Worm (Caenorhabditis elegans): ENCODE results near the gene col-19.
A peak's percentile ranks its signal among the peaks of the same experiment; 100 is the strongest.

col-19 gene

DNA sequence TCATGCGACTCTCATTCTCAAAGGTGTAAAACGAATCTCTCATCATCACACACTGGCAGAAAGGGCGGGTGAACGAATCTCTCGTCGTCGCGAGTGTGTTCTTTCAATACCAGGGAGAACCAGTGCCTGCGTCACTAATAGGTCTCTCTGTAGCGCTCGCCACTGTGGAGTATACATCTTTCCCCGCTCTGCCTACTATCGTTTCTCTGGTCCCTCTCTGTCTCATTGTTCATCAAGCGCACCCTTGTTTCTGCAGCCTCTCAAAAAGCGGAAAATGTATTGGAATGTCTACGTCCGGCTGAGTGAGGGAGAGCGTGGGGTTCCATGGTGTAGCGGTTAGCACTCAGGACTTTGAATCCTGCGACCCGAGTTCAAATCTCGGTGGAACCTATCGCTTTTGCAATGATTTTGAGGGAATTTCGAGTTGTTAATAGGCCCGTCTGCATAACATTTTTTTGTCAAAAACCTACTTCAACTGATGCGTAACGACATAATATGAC is 11.4 kb upstream of the col-19 start:
- TF ChIP-seq zip-4 (GFP tag; optimal IDR thresholded peaks at IDR 0.05) (peak; percentile 71), unc-62 (GFP tag; optimal IDR thresholded peaks at IDR 0.05) (no peak), dsc-1 (tag; optimal IDR thresholded peaks at IDR 0.05) (peak; percentile 96), grh-1 (GFP tag; IDR thresholded peaks at IDR 0.05) (peak; percentile 64), ceh-82 (tag; optimal IDR thresholded peaks at IDR 0.05) (peak; percentile 77 to 92 (median 86)), sox-4 (tag; optimal IDR thresholded peaks at IDR 0.05) (peak; percentile 90), elt-2 (tag; optimal IDR thresholded peaks at IDR 0.05) (peak; percentile 73), sptf-1 (tag; optimal IDR thresholded peaks at IDR 0.05) (no peak), nhr-84 (tag; optimal IDR thresholded peaks at IDR 0.05) (no peak), lsy-2 (tag; optimal IDR thresholded peaks at IDR 0.05) (peak; percentile 73 to 82), aha-1 (tag; optimal IDR thresholded peaks at IDR 0.05) (no peak), C04F5.9 (tag; optimal IDR thresholded peaks at IDR 0.05) (peak; percentile 72), ceh-88 (GFP tag; IDR thresholded peaks at IDR 0.05) (peak; percentile 67), ztf-11 (tag; optimal IDR thresholded peaks at IDR 0.05) (peak in 1 of 2 experiments; percentile 66), ceh-63 (GFP tag; optimal IDR thresholded peaks at IDR 0.05) (peak; percentile 31), ztf-4 (tag; optimal IDR thresholded peaks at IDR 0.05) (peak; percentile 87), lin-39 (tag; optimal IDR thresholded peaks at IDR 0.05) (peak; percentile 77), fkh-10 (GFP tag; optimal IDR thresholded peaks at IDR 0.05) (peak; percentile 96), ets-5 (GFP tag; IDR thresholded peaks at IDR 0.05) (no peak), C16A3.4 (tag; optimal IDR thresholded peaks at IDR 0.05) (peak; percentile 88), pag-3 (tag; optimal IDR thresholded peaks at IDR 0.05; ENCODE audit: borderline replicate concordance, insufficient read depth) (peak; percentile 66), xbp-1 (tag; optimal IDR thresholded peaks at IDR 0.05) (peak; percentile 76), alr-1 (tag; optimal IDR thresholded peaks at IDR 0.05; ENCODE audit: borderline replicate concordance) (no peak), ceh-8 (GFP tag; optimal IDR thresholded peaks at IDR 0.05) (peak; percentile 80), jun-1 (tag; optimal IDR thresholded peaks at IDR 0.05) (peak; percentile 93), Y116A8C.19 (tag; optimal IDR thresholded peaks at IDR 0.05; ENCODE audit: borderline replicate concordance) (no peak), fos-1 (tag; optimal IDR thresholded peaks at IDR 0.05) (peak; percentile 57), unc-30 (tag; optimal IDR thresholded peaks at IDR 0.05) (no peak), F16B12.6 (tag; optimal IDR thresholded peaks at IDR 0.05) (peak; percentile 21), blmp-1 (tag; optimal IDR thresholded peaks at IDR 0.05) (peak; percentile 39), snu-23 (GFP tag; optimal IDR thresholded peaks at IDR 0.05) (peak; percentile 98), efl-3 (GFP tag; optimal IDR thresholded peaks at IDR 0.05) (no peak), isw-1 (GFP tag; IDR thresholded peaks at IDR 0.05) (peak; percentile 53), fkh-4 (tag; optimal IDR thresholded peaks at IDR 0.05; ENCODE audit: borderline replicate concordance) (peak; percentile 48), unc-86 (tag; optimal IDR thresholded peaks at IDR 0.05) (peak; percentile 82), lin-15B (tag; optimal IDR thresholded peaks at IDR 0.05) (no peak), lir-3 (tag; optimal IDR thresholded peaks at IDR 0.05; ENCODE audit: poor library complexity) (peak; percentile 78), nhr-77 (tag; optimal IDR thresholded peaks at IDR 0.05) (peak; percentile 86), lin-14 (GFP tag; optimal IDR thresholded peaks at IDR 0.05) (peak; percentile 92), mab-9 (GFP tag; IDR thresholded peaks at IDR 0.05) (peak; percentile 57; the same call in 1 of the 2 replicates), irx-1 (tag; optimal IDR thresholded peaks at IDR 0.05) (peak; percentile 87), nhr-11 (tag; optimal IDR thresholded peaks at IDR 0.05) (peak; percentile 40), ceh-90 (tag; optimal IDR thresholded peaks at IDR 0.05) (no peak), nhr-47 (tag; optimal IDR thresholded peaks at IDR 0.05) (peak; percentile 97), nhr-237 (tag; optimal IDR thresholded peaks at IDR 0.05) (peak; percentile 87), sup-37 (GFP tag; optimal IDR thresholded peaks at IDR 0.05) (peak; percentile 66), unc-98 (GFP tag; IDR thresholded peaks at IDR 0.05) (peak; percentile 39; the same call in 1 of the 2 replicates), nhr-28 (tag; optimal IDR thresholded peaks at IDR 0.05) (no peak), nhr-76 (tag; optimal IDR thresholded peaks at IDR 0.05) (peak; percentile 23), nhr-20 (tag; optimal IDR thresholded peaks at IDR 0.05) (peak; percentile 88), vab-15 (tag; optimal IDR thresholded peaks at IDR 0.05) (no peak), egl-13 (tag; optimal IDR thresholded peaks at IDR 0.05) (peak; percentile 83)

Data from whole organism, L1 larva.